Worm (Caenorhabditis elegans): ENCODE data around the gene grl-14.

DNA sequence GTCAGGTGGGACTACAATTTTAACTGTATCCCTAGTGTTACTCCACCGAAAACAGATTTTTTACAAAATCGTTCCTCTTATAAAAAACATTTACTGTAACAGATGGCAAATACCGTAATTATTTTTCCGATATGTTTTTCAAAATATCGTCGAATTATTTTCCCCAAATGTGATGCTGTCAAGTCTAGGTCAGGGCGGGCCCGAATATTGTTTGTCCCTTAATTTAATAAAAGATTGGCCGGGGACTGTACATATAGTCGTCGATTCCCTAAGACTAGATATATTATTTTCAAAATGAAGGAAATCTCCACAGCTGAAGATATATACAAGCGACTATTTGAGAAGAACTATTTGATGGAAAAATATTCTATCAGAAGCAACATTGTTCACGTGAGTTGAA, 27.4 kb upstream of the grl-14 start, which contains the start of gene sdf-9:
- TF ChIP-seq him-1 (tag; optimal IDR thresholded peaks at IDR 0.05) (no peak), W03F9.2 (tag; optimal IDR thresholded peaks at IDR 0.05) (no peak), dao-5 (tag; optimal IDR thresholded peaks at IDR 0.05) (no peak)

Data from whole organism, L4/young adult.